Worm (Caenorhabditis elegans) whole organism, L4 larva: ENCODE measurements around the gene F46C8.8.
A peak's percentile ranks its signal among the peaks of the same experiment; 100 is the strongest.

Experiments used
- D1046.2 ChIP-seq: fragments of 200-800 bp; sonication (Bioruptor generic); IDR thresholded peaks from 2 replicates; pipeline ENCODE4 v1.3.6; 2022; ENCODE audit warnings: missing genetic modification characterization, missing compliant biosample characterization
- F10B5.3 ChIP-seq: sonication (generic microtip); optimal IDR thresholded peaks from 2 replicates; lab custom pipeline; 2016; ENCODE audit warnings: mild to moderate bottlenecking, missing genetic modification characterization, missing compliant biosample characterization
- F26F4.8 ChIP-seq: fragments of 200-800 bp; sonication (Bioruptor generic); conservative IDR thresholded peaks from 2 replicates; pipeline ENCODE4 v1.3.6; 2022; ENCODE audit warnings: missing genetic modification characterization, missing compliant biosample characterization
- F37D6.2 ChIP-seq: sonication (generic microtip); optimal IDR thresholded peaks from 2 replicates; lab custom pipeline; 2016; ENCODE audit warnings: mild to moderate bottlenecking, missing genetic modification characterization, missing compliant biosample characterization
- F44E2.7 ChIP-seq: fragments of 200-800 bp; sonication (Bioruptor generic); IDR thresholded peaks from 2 replicates; pipeline ENCODE4 v2.1.2; 2022; ENCODE audit warnings: missing genetic modification characterization, missing compliant biosample characterization
- R02D3.7 ChIP-seq: fragments of 150-350 bp; sonication (generic microtip); optimal IDR thresholded peaks from 3 replicates; lab custom pipeline; 2014; ENCODE audit warnings: missing biosample characterization, missing genetic modification characterization
- T26A8.4 ChIP-seq: fragments of 200-800 bp; sonication (Bioruptor generic); IDR thresholded peaks from 2 replicates; pipeline ENCODE4 v1.3.6; 2022; ENCODE audit warnings: missing genetic modification characterization, missing compliant biosample characterization
- Y105C5A.15 ChIP-seq: fragments of 200-800 bp; sonication (Bioruptor generic); IDR thresholded peaks from 2 replicates; pipeline ENCODE4 v1.3.6; 2022; ENCODE audit warnings: missing genetic modification characterization, missing compliant biosample characterization
- Y48G9A.11 ChIP-seq: fragments of 200-800 bp; sonication (Bioruptor generic); IDR thresholded peaks from 2 replicates; pipeline ENCODE4 v1.3.6; 2022; ENCODE audit warnings: missing genetic modification reagents, missing genetic modification characterization, missing compliant biosample characterization
- Y5F2A.4 ChIP-seq: fragments of 200-800 bp; sonication (Bioruptor generic); optimal IDR thresholded peaks from 2 replicates; lab custom pipeline; 2018; ENCODE audit warnings: mild to moderate bottlenecking, missing genetic modification characterization, missing compliant biosample characterization
- ZK337.2 ChIP-seq: fragments of 200-800 bp; sonication (Bioruptor generic); IDR thresholded peaks from 2 replicates; pipeline ENCODE4 v1.3.6; 2022; ENCODE audit warnings: missing genetic modification reagents, missing genetic modification characterization, missing compliant biosample characterization
- aha-1 ChIP-seq: fragments of 150-350 bp; peaks from one replicate; lab custom pipeline; 2014; ENCODE audit warnings: missing biosample characterization, missing genetic modification characterization
- ceh-20 ChIP-seq: fragments of 200-800 bp; sonication (Bioruptor generic); IDR thresholded peaks from 2 replicates; pipeline ENCODE4 v1.3.6; 2022; ENCODE audit warnings: missing genetic modification reagents, missing genetic modification characterization, missing compliant biosample characterization
- ces-1 ChIP-seq: fragments of 150-350 bp; sonication (generic microtip); optimal IDR thresholded peaks from 4 replicates; lab custom pipeline; 2014; ENCODE audit warnings: missing biosample characterization, missing genetic modification reagents, missing genetic modification characterization
- cey-2 ChIP-seq: sonication (generic microtip); optimal IDR thresholded peaks from 3 replicates; lab custom pipeline; 2017; ENCODE audit warnings: missing genetic modification characterization, mild to moderate bottlenecking, missing compliant biosample characterization, antibody characterized with exemption, borderline replicate concordance; ENCODE audit not compliant: insufficient read depth
- dmd-9 ChIP-seq: fragments of 200-800 bp; sonication (Bioruptor generic); IDR thresholded peaks from 2 replicates; pipeline ENCODE4 v1.3.6; 2022; ENCODE audit warnings: missing genetic modification reagents, missing genetic modification characterization, missing compliant biosample characterization
- duxl-1 ChIP-seq: sonication (generic microtip); optimal IDR thresholded peaks from 2 replicates; lab custom pipeline; 2016; ENCODE audit warnings: mild to moderate bottlenecking, missing genetic modification characterization, moderate library complexity, missing compliant biosample characterization; ENCODE audit not compliant: poor library complexity
- egl-43 ChIP-seq: fragments of 200-800 bp; sonication (Bioruptor generic); IDR thresholded peaks from 2 replicates; pipeline ENCODE4 v1.3.6; 2022; ENCODE audit warnings: missing genetic modification reagents, missing genetic modification characterization, missing compliant biosample characterization
- fos-1 ChIP-seq: fragments of 150-350 bp; optimal IDR thresholded peaks from 2 replicates; lab custom pipeline; 2014; ENCODE audit warnings: missing biosample characterization, missing genetic modification characterization
- hlh-30 ChIP-seq: sonication (generic microtip); optimal IDR thresholded peaks from 2 replicates; lab custom pipeline; 2017; ENCODE audit warnings: antibody characterized with exemption, mild to moderate bottlenecking, missing genetic modification characterization, missing compliant biosample characterization; ENCODE audit not compliant: insufficient read depth
- hmg-1.1 ChIP-seq: fragments of 200-800 bp; sonication (Bioruptor generic); IDR thresholded peaks from 2 replicates; pipeline ENCODE4 v1.3.6; 2022; ENCODE audit warnings: missing genetic modification reagents, missing genetic modification characterization, missing compliant biosample characterization
- lin-1 ChIP-seq: fragments of 200-800 bp; sonication (Bioruptor generic); IDR thresholded peaks from 2 replicates; pipeline ENCODE4 v1.3.6; 2022; ENCODE audit warnings: missing genetic modification reagents, missing genetic modification characterization, missing compliant biosample characterization
- lin-39 ChIP-seq: fragments of 150-350 bp; optimal IDR thresholded peaks from 2 replicates; lab custom pipeline; 2014; ENCODE audit warnings: missing biosample characterization, missing genetic modification reagents, missing genetic modification characterization
- madf-5 ChIP-seq, 2 experiments: fragments of 200-800 bp; sonication (Bioruptor generic); IDR thresholded peaks; 2 replicates each; pipeline ENCODE4 v1.3.6; 2022; ENCODE audit warnings: missing compliant biosample characterization in 2 of 2, missing genetic modification characterization in 2 of 2
- madf-9 ChIP-seq: fragments of 200-800 bp; sonication (Bioruptor generic); conservative IDR thresholded peaks from 2 replicates; pipeline ENCODE4 v1.3.6; 2022; ENCODE audit warnings: missing genetic modification reagents, missing genetic modification characterization, missing compliant biosample characterization
- mxl-2 ChIP-seq: fragments of 200-800 bp; sonication (Bioruptor generic); conservative IDR thresholded peaks from 2 replicates; pipeline ENCODE4 v1.3.6; 2022; ENCODE audit warnings: missing genetic modification reagents, missing genetic modification characterization, missing compliant biosample characterization
- mxl-3 ChIP-seq: fragments of 200-800 bp; sonication (Bioruptor generic); optimal IDR thresholded peaks from 2 replicates; lab custom pipeline; 2018; ENCODE audit warnings: mild to moderate bottlenecking, missing genetic modification characterization, missing compliant biosample characterization
- nhr-10 ChIP-seq: fragments of 150-350 bp; optimal IDR thresholded peaks from 2 replicates; lab custom pipeline; 2014; ENCODE audit warnings: missing biosample characterization, missing genetic modification characterization
- nhr-111 ChIP-seq: fragments of 200-800 bp; sonication (Bioruptor generic); optimal IDR thresholded peaks from 2 replicates; lab custom pipeline; 2018; ENCODE audit warnings: mild to moderate bottlenecking, missing genetic modification characterization, missing compliant biosample characterization
- nhr-25 ChIP-seq: sonication (generic microtip); optimal IDR thresholded peaks from 2 replicates; lab custom pipeline; 2017; ENCODE audit warnings: missing genetic modification characterization, mild to moderate bottlenecking, missing compliant biosample characterization, antibody characterized with exemption, moderate library complexity, borderline replicate concordance; ENCODE audit not compliant: insufficient read depth
- php-3 ChIP-seq: fragments of 200-800 bp; sonication (Bioruptor generic); IDR thresholded peaks from 2 replicates; pipeline ENCODE4 v1.3.6; 2022; ENCODE audit warnings: missing genetic modification reagents, missing genetic modification characterization, missing compliant biosample characterization
- saeg-2 ChIP-seq: fragments of 200-800 bp; sonication (Bioruptor generic); IDR thresholded peaks from 2 replicates; pipeline ENCODE4 v1.3.6; 2022; ENCODE audit warnings: missing genetic modification reagents, missing genetic modification characterization, missing compliant biosample characterization
- snpc-1.2 ChIP-seq: fragments of 200-800 bp; sonication (Bioruptor generic); IDR thresholded peaks from 2 replicates; pipeline ENCODE4 v1.3.6; 2022; ENCODE audit warnings: missing genetic modification reagents, missing genetic modification characterization, missing compliant biosample characterization
- zfp-2 ChIP-seq: sonication (generic microtip); optimal IDR thresholded peaks from 2 replicates; lab custom pipeline; 2016; ENCODE audit warnings: mild to moderate bottlenecking, missing genetic modification characterization, missing compliant biosample characterization

F46C8.8 gene

ce11 chrX:7507141-7507540, 47.1 kb downstream of the F46C8.8 start (continued):
- no peak for TF ChIP-seq mxl-3
- TF ChIP-seq Y105C5A.15 (GFP tag; lab: Robert Waterston, UW) = 0 out of 2 replicates have a peak, but pooled peaks have one; percentile 59
- 0 out of 2 replicates have a peak, but pooled peaks have one; percentile 20 for TF ChIP-seq Y48G9A.11 (GFP tag; lab: Robert Waterston, UW)
- no peak; the same call in 1 of the 2 replicates for TF ChIP-seq F26F4.8 (GFP tag; lab: Robert Waterston, UW)
- no peak for TF ChIP-seq F44E2.7 (GFP tag; lab: Robert Waterston, UW)
- no peak; the same call in 1 of the 2 replicates for TF ChIP-seq madf-9 (GFP tag; lab: Robert Waterston, UW)
- no peak for TF ChIP-seq cey-2
- TF ChIP-seq madf-5 (GFP tag; IDR thresholded peaks at IDR 0.05; lab: Robert Waterston, UW) = no peak
- no peak for TF ChIP-seq lin-1
- TF ChIP-seq aha-1 (tag; lab: Kevin White, UChicago) = peak; percentile 55
- TF ChIP-seq zfp-2 (tag; lab: Kevin White, UChicago) = no peak
- no peak for TF ChIP-seq R02D3.7 (tag; lab: Kevin White, UChicago)
- TF ChIP-seq egl-43 (GFP tag; lab: Robert Waterston, UW) = 0 out of 2 replicates have a peak, but pooled peaks have one; percentile 51

- no peak for TF ChIP-seq snpc-1.2 (GFP tag; lab: Robert Waterston, UW)
- TF ChIP-seq D1046.2 (GFP tag; lab: Robert Waterston, UW) = no peak
- TF ChIP-seq php-3 (GFP tag; lab: Robert Waterston, UW) = no peak
- TF ChIP-seq dmd-9 (GFP tag; lab: Robert Waterston, UW) = no peak
- TF ChIP-seq hmg-1.1 (GFP tag; lab: Robert Waterston, UW) = no peak
- no peak for TF ChIP-seq ces-1
- no peak for TF ChIP-seq nhr-10 (tag; lab: Kevin White, UChicago)
- TF ChIP-seq, all 104 proteins: peak for 0
These were observed 47.7 kb downstream of the F46C8.8 start, which contains the start of gene lgc-11 for ce11 chrX:7506533-7506932. lgc-11 (minus strand) TSS chrX:7506633.

DNA sequence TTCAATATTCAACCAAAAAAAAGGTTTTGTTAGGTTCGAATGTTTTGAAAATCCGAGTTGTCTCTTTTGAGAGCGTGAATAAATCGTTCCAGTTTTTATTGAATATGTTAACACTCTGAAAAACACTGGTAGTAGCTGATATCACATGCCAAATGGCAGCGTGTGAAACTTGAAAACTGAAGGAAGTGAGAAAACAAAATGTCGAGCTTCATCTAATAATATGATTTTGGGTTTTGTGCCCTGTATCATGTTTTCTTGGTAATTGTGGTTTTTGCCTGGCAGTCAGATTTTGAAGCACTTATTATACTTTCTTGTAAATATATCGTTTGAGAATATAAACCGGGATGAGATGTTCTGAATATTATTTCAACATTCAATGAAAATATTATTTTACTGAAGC, 51.4 kb downstream of the F46C8.8 start, which contains the start of gene F48E3.6:
Gene F48E3.6, minus strand, starts transcription at position 101 of the 400 bp plus-strand sequence.
- TF ChIP-seq hlh-30 (tag; lab: Kevin White, UChicago) = no peak
- no peak for TF ChIP-seq mxl-2
- no peak for TF ChIP-seq duxl-1 (tag; lab: Kevin White, UChicago)
- no peak for TF ChIP-seq saeg-2 (GFP tag; lab: Robert Waterston, UW)
- TF ChIP-seq F10B5.3 (tag; lab: Kevin White, UChicago) = no peak
- TF ChIP-seq Y5F2A.4 = no peak
- TF ChIP-seq nhr-111 (GFP tag; lab: Kevin White, UChicago) = no peak
- TF ChIP-seq madf-5 (GFP tag; IDR thresholded peaks at IDR 0.05; lab: Robert Waterston, UW) = no peak
- TF ChIP-seq ZK337.2 (GFP tag; lab: Robert Waterston, UW) = no peak
- no peak for TF ChIP-seq T26A8.4 (GFP tag; lab: Robert Waterston, UW)
- no peak for TF ChIP-seq fos-1
- no peak for TF ChIP-seq ceh-20 (GFP tag; lab: Robert Waterston, UW)
- TF ChIP-seq F37D6.2 (tag; lab: Kevin White, UChicago) = no peak
- no peak for TF ChIP-seq nhr-25
- TF ChIP-seq lin-39 (tag; lab: Kevin White, UChicago) = no peak
